Fruit fly (Drosophila melanogaster): ENCODE results near the gene Der-1.

dm6 chr2L:1970312-1970929 is 3.3 kb upstream of the Der-1 start, which contains the start of gene erm:
- TF ChIP-seq ems (GFP tag; optimal IDR thresholded peaks at IDR 0.05) (no peak), al (GFP tag; IDR thresholded peaks at IDR 0.05) (no peak), CG15514 (GFP tag; optimal IDR thresholded peaks at IDR 0.05) (no peak), zen2 (GFP tag; IDR thresholded peaks at IDR 0.05; ENCODE audit: partially characterized antibody) (no peak), Atf3 (GFP tag; optimal IDR thresholded peaks at IDR 0.05) (no peak), bowl (GFP tag; IDR thresholded peaks at IDR 0.05) (no peak), tin (GFP tag; optimal IDR thresholded peaks at IDR 0.05) (no peak), tna (GFP tag; IDR thresholded peaks at IDR 0.05; ENCODE audit: partially characterized antibody) (0 out of 2 replicates have a peak, but pooled peaks have one; percentile 33), CG31224 (GFP tag; IDR thresholded peaks at IDR 0.05) (no peak), CG8089 (GFP tag; optimal IDR thresholded peaks at IDR 0.05) (no peak), grau (tag; optimal IDR thresholded peaks at IDR 0.05) (no peak), CG43689 (GFP tag; IDR thresholded peaks at IDR 0.05) (no peak), amos (GFP tag; IDR thresholded peaks at IDR 0.05; ENCODE audit: partially characterized antibody) (no peak)

All from whole organism, embryonic.